Fruit fly (Drosophila melanogaster) whole organism, embryonic: Measurements from ENCODE around the gene CG1092.

Experiments
- Blimp-1 ChIP-seq: fragments of 200-800 bp; sonication (Bioruptor generic); optimal IDR thresholded peaks from 3 replicates; lab custom pipeline; 2018; ENCODE audit warnings: missing biosample characterization, missing genetic modification characterization, mild to moderate bottlenecking, moderate library complexity, missing genetic modification reagents
- CG12219 ChIP-seq: fragments of 200-800 bp; sonication (Bioruptor generic); optimal IDR thresholded peaks from 3 replicates; lab custom pipeline; 2018; ENCODE audit warnings: missing biosample characterization, mild to moderate bottlenecking, missing genetic modification characterization
- CG12299 ChIP-seq: fragments of 200-800 bp; sonication (Bioruptor generic); optimal IDR thresholded peaks from 2 replicates; lab custom pipeline; 2018; ENCODE audit warnings: missing biosample characterization, mild to moderate bottlenecking, missing genetic modification characterization
- CG12659 ChIP-seq: fragments of 200-800 bp; sonication (Bioruptor generic); optimal IDR thresholded peaks from 3 replicates; lab custom pipeline; 2017; ENCODE audit warnings: mild to moderate bottlenecking, missing biosample characterization, missing genetic modification reagents, missing genetic modification characterization
- CG12769 ChIP-seq: fragments of 200-800 bp; sonication (Bioruptor generic); optimal IDR thresholded peaks from 2 replicates; lab custom pipeline; 2019; ENCODE audit warnings: missing biosample characterization, mild to moderate bottlenecking, missing genetic modification characterization, moderate library complexity
- CG13287 ChIP-seq: fragments of 200-800 bp; sonication (Bioruptor generic); IDR thresholded peaks from 2 replicates; pipeline ENCODE4 v1.3.6; 2022; ENCODE audit warnings: missing biosample characterization, missing genetic modification characterization; ENCODE audit not compliant: partially characterized antibody
- CG14965 ChIP-seq: fragments of 200-800 bp; sonication (Bioruptor generic); optimal IDR thresholded peaks from 2 replicates; lab custom pipeline; 2016; ENCODE audit warnings: missing biosample characterization, missing genetic modification characterization, borderline replicate concordance
- CG1529 ChIP-seq: fragments of 200-800 bp; sonication (Bioruptor generic); optimal IDR thresholded peaks from 3 replicates; lab custom pipeline; 2018; ENCODE audit warnings: missing biosample characterization, missing genetic modification characterization
- CG1603 ChIP-seq: fragments of 200-800 bp; sonication (Bioruptor generic); optimal IDR thresholded peaks from 2 replicates; lab custom pipeline; 2019; ENCODE audit warnings: missing biosample characterization, mild to moderate bottlenecking, missing genetic modification characterization, moderate library complexity
- CG17385 ChIP-seq: fragments of 200-800 bp; sonication (Bioruptor generic); optimal IDR thresholded peaks from 3 replicates; lab custom pipeline; 2018; ENCODE audit warnings: missing biosample characterization, mild to moderate bottlenecking, missing genetic modification characterization
- CG17612 ChIP-seq: fragments of 200-800 bp; sonication (Bioruptor generic); IDR thresholded peaks from 2 replicates; pipeline ENCODE4 v1.3.6; 2022; ENCODE audit warnings: missing biosample characterization, missing genetic modification characterization
- CG18262 ChIP-seq: fragments of 200-800 bp; optimal IDR thresholded peaks from 3 replicates; lab custom pipeline; 2019; ENCODE audit warnings: missing biosample characterization, mild to moderate bottlenecking, missing genetic modification characterization, moderate library complexity
- CG18619 ChIP-seq: fragments of 200-800 bp; sonication (Bioruptor generic); optimal IDR thresholded peaks from 3 replicates; lab custom pipeline; 2017; ENCODE audit warnings: missing biosample characterization, mild to moderate bottlenecking, missing genetic modification characterization
- CG2116 ChIP-seq: fragments of 200-800 bp; sonication (Bioruptor generic); optimal IDR thresholded peaks from 3 replicates; lab custom pipeline; 2018; ENCODE audit warnings: missing biosample characterization, mild to moderate bottlenecking, missing genetic modification characterization
- CG2120 ChIP-seq: fragments of 200-800 bp; sonication (Bioruptor generic); optimal IDR thresholded peaks from 3 replicates; lab custom pipeline; 2016; ENCODE audit warnings: missing biosample characterization, missing genetic modification characterization
- CG2129 ChIP-seq: fragments of 200-800 bp; sonication (Bioruptor generic); IDR thresholded peaks from 2 replicates; pipeline ENCODE4 v1.3.6; 2022; ENCODE audit warnings: missing biosample characterization, missing genetic modification characterization; ENCODE audit not compliant: partially characterized antibody
- CG33557 ChIP-seq: fragments of 200-800 bp; sonication (Bioruptor generic); optimal IDR thresholded peaks from 2 replicates; lab custom pipeline; 2019; ENCODE audit warnings: missing biosample characterization, mild to moderate bottlenecking, missing genetic modification characterization, moderate library complexity
- CG5180 ChIP-seq: fragments of 200-800 bp; sonication (Bioruptor generic); optimal IDR thresholded peaks from 3 replicates; lab custom pipeline; 2017; ENCODE audit warnings: missing biosample characterization, missing genetic modification characterization, mild to moderate bottlenecking, moderate library complexity, missing genetic modification reagents
- CG5245 ChIP-seq: fragments of 200-800 bp; sonication (Bioruptor generic); optimal IDR thresholded peaks from 3 replicates; lab custom pipeline; 2016; ENCODE audit warnings: missing biosample characterization, missing genetic modification characterization
- CG6175 ChIP-seq: fragments of 200-800 bp; sonication (Bioruptor generic); IDR thresholded peaks from 3 replicates; pipeline ENCODE4 v1.3.6; 2022; ENCODE audit warnings: missing biosample characterization, missing genetic modification characterization
- CG6683 ChIP-seq: fragments of 200-800 bp; sonication (Bioruptor generic); optimal IDR thresholded peaks from 2 replicates; lab custom pipeline; 2017; ENCODE audit warnings: missing biosample characterization, mild to moderate bottlenecking, missing genetic modification characterization, missing genetic modification reagents
- CG6765 ChIP-seq: fragments of 200-800 bp; sonication (Bioruptor generic); optimal IDR thresholded peaks from 3 replicates; lab custom pipeline; 2017; ENCODE audit warnings: missing biosample characterization, mild to moderate bottlenecking, missing genetic modification characterization
- CG9876 ChIP-seq: fragments of 200-800 bp; sonication (Bioruptor generic); optimal IDR thresholded peaks from 2 replicates; lab custom pipeline; 2016; ENCODE audit warnings: missing biosample characterization, missing genetic modification characterization
- CTCF ChIP-seq: fragments of 200-800 bp; sonication (Bioruptor generic); optimal IDR thresholded peaks from 2 replicates; lab custom pipeline; 2017; ENCODE audit warnings: missing biosample characterization, mild to moderate bottlenecking, missing genetic modification characterization, moderate library complexity
- Elba2 ChIP-seq: fragments of 200-800 bp; sonication (Bioruptor generic); optimal IDR thresholded peaks from 3 replicates; lab custom pipeline; 2016; ENCODE audit warnings: missing biosample characterization, missing genetic modification characterization
- H2.0 ChIP-seq: fragments of 200-800 bp; sonication (Bioruptor generic); IDR thresholded peaks from 2 replicates; pipeline ENCODE4 v1.3.6; 2022; ENCODE audit warnings: missing biosample characterization, missing genetic modification characterization
- HLHmδ ChIP-seq: fragments of 200-800 bp; sonication (Bioruptor generic); optimal IDR thresholded peaks from 2 replicates; lab custom pipeline; 2018; ENCODE audit warnings: missing biosample characterization, mild to moderate bottlenecking, missing genetic modification characterization, moderate library complexity
- MBD-R2 ChIP-seq: fragments of 200-800 bp; sonication (Bioruptor generic); IDR thresholded peaks from 2 replicates; pipeline ENCODE4 v1.3.6; 2022; ENCODE audit warnings: missing biosample characterization, missing genetic modification characterization
- Mad ChIP-seq: fragments of 200-800 bp; sonication (Bioruptor generic); optimal IDR thresholded peaks from 2 replicates; lab custom pipeline; 2016; ENCODE audit warnings: missing biosample characterization, missing genetic modification characterization
- NFAT ChIP-seq: fragments of 200-800 bp; sonication (Bioruptor generic); IDR thresholded peaks from 2 replicates; pipeline ENCODE4 v1.3.6; 2022; ENCODE audit warnings: missing biosample characterization, missing genetic modification characterization
- Nf-YC ChIP-seq: fragments of 200-800 bp; optimal IDR thresholded peaks from 3 replicates; lab custom pipeline; 2019; ENCODE audit warnings: missing biosample characterization, mild to moderate bottlenecking, missing genetic modification characterization, moderate library complexity
- Pdp1 ChIP-seq, 2 experiments: fragments of 200-800 bp; sonication (Bioruptor generic); optimal IDR thresholded peaks; 3 replicates each; lab custom pipeline; 2016; ENCODE audit warnings: missing biosample characterization in 2 of 2, missing genetic modification characterization in 2 of 2, mild to moderate bottlenecking in 1 of 2, moderate library complexity in 1 of 2
- al ChIP-seq: fragments of 200-800 bp; sonication (Bioruptor generic); IDR thresholded peaks from 2 replicates; pipeline ENCODE4 v1.3.6; 2022; ENCODE audit warnings: missing biosample characterization, missing genetic modification characterization
- crc ChIP-seq: fragments of 200-800 bp; sonication (Bioruptor generic); optimal IDR thresholded peaks from 2 replicates; lab custom pipeline; 2016; ENCODE audit warnings: missing biosample characterization, missing genetic modification characterization
- crp ChIP-seq, 2 experiments: fragments of 200-800 bp; sonication (Bioruptor generic); optimal IDR thresholded peaks; 2 replicates in 1 of 2; 3 replicates in 1 of 2; lab custom pipeline; 2017; ENCODE audit warnings: missing biosample characterization in 2 of 2, missing genetic modification characterization in 2 of 2, mild to moderate bottlenecking in 1 of 2, moderate library complexity in 1 of 2
- dati ChIP-seq: fragments of 200-800 bp; sonication (Bioruptor generic); IDR thresholded peaks from 2 replicates; pipeline ENCODE4 v1.3.6; 2022; ENCODE audit warnings: missing biosample characterization, missing genetic modification characterization
- dmrt11E ChIP-seq: fragments of 200-800 bp; sonication (Bioruptor generic); optimal IDR thresholded peaks from 3 replicates; lab custom pipeline; 2018; ENCODE audit warnings: missing biosample characterization, mild to moderate bottlenecking, missing genetic modification characterization, moderate library complexity
- fd3F ChIP-seq: fragments of 200-800 bp; sonication (Bioruptor generic); optimal IDR thresholded peaks from 2 replicates; lab custom pipeline; 2018; ENCODE audit warnings: missing biosample characterization, mild to moderate bottlenecking, missing genetic modification characterization, moderate library complexity
- gcm ChIP-seq: fragments of 200-800 bp; sonication (Bioruptor generic); optimal IDR thresholded peaks from 2 replicates; lab custom pipeline; 2019; ENCODE audit warnings: missing biosample characterization, mild to moderate bottlenecking, missing genetic modification characterization, moderate library complexity
- gsb ChIP-seq: fragments of 200-800 bp; sonication (Bioruptor generic); IDR thresholded peaks from 2 replicates; pipeline ENCODE4 v1.3.6; 2022; ENCODE audit warnings: missing biosample characterization, missing genetic modification characterization
- hbn ChIP-seq: fragments of 200-800 bp; sonication (Bioruptor generic); IDR thresholded peaks from 2 replicates; pipeline ENCODE4 v1.3.6; 2022; ENCODE audit warnings: missing biosample characterization, missing genetic modification characterization; ENCODE audit not compliant: partially characterized antibody
- lbe ChIP-seq: fragments of 200-800 bp; sonication (Bioruptor generic); optimal IDR thresholded peaks from 2 replicates; lab custom pipeline; 2016; ENCODE audit warnings: missing biosample characterization, mild to moderate bottlenecking, missing genetic modification characterization
- lov ChIP-seq, 2 experiments: fragments of 200-800 bp in 1 of 2; fragments of >200 bp in 1 of 2; sonication (Bioruptor generic) in 1 of 2; IDR thresholded peaks in 1 of 2; optimal IDR thresholded peaks in 1 of 2; 2 replicates in 1 of 2; 3 replicates in 1 of 2; pipeline versions ENCODE4 v1.3.6 to Lab custom; 2017 to 2022; ENCODE audit warnings: missing biosample characterization in 1 of 2, missing genetic modification characterization in 1 of 2
- odd ChIP-seq: fragments of 200-800 bp; sonication (Bioruptor generic); optimal IDR thresholded peaks from 2 replicates; lab custom pipeline; 2017; ENCODE audit warnings: missing biosample characterization, mild to moderate bottlenecking, missing genetic modification characterization
- shn ChIP-seq: fragments of 200-800 bp; sonication (Bioruptor generic); optimal IDR thresholded peaks from 3 replicates; lab custom pipeline; 2016; ENCODE audit warnings: missing biosample characterization, missing genetic modification characterization
- sima ChIP-seq: fragments of 200-800 bp; sonication (Bioruptor generic); optimal IDR thresholded peaks from 2 replicates; lab custom pipeline; 2016; ENCODE audit warnings: missing biosample characterization, missing genetic modification characterization
- slbo ChIP-seq: fragments of 200-800 bp; sonication (Bioruptor generic); IDR thresholded peaks from 2 replicates; pipeline ENCODE4 v1.3.6; 2022; ENCODE audit warnings: missing biosample characterization, missing genetic modification characterization
- sr ChIP-seq: fragments of 200-800 bp; sonication (Bioruptor generic); IDR thresholded peaks from 3 replicates; pipeline ENCODE4 v1.3.6; 2022; ENCODE audit warnings: missing biosample characterization, missing genetic modification characterization
- tap ChIP-seq: fragments of 200-800 bp; optimal IDR thresholded peaks from 3 replicates; lab custom pipeline; 2019; ENCODE audit warnings: missing biosample characterization, mild to moderate bottlenecking, missing genetic modification characterization, moderate library complexity
- wek ChIP-seq: fragments of 200-800 bp; sonication (Bioruptor generic); optimal IDR thresholded peaks from 3 replicates; lab custom pipeline; 2018; ENCODE audit warnings: missing biosample characterization, mild to moderate bottlenecking, missing genetic modification characterization, moderate library complexity

The CG1092 gene

dm6 chr3R:4220780-4221179 lies 45.8 kb upstream of the CG1092 start (continued):
- no peak for TF ChIP-seq CG12769
- no peak for TF ChIP-seq Elba2 (GFP tag; lab: Kevin White, UChicago)
- TF ChIP-seq CG18262 (tag; lab: Kevin White, UChicago): no peak
- TF ChIP-seq CG17612 (GFP tag; lab: Robert Waterston, UW): no peak
- peak; percentile 95 for TF ChIP-seq hbn
- peak; percentile 31 for TF ChIP-seq Mad (GFP tag; lab: Kevin White, UChicago)
- TF ChIP-seq crp (GFP tag; optimal IDR thresholded peaks at IDR 0.05; lab: Kevin White, UChicago): peak in 1 of 2 experiments; percentile 9
- TF ChIP-seq CG12219 (GFP tag; lab: Kevin White, UChicago): no peak
- TF ChIP-seq fd3F (GFP tag; lab: Kevin White, UChicago): no peak
- TF ChIP-seq lov (optimal IDR thresholded peaks at IDR 0.05; lab: Kevin White, UChicago): no peak
- no peak for TF ChIP-seq lov (GFP tag; IDR thresholded peaks at IDR 0.05; lab: Robert Waterston, UW)
- no peak for TF ChIP-seq wek
- TF ChIP-seq CG1603 (tag; lab: Kevin White, UChicago): peak; percentile 78
- no peak for TF ChIP-seq dmrt11E (tag; lab: Kevin White, UChicago)
- TF ChIP-seq CG12299 (tag; lab: Kevin White, UChicago): peak; percentile 32
- TF ChIP-seq CG33557 (GFP tag; lab: Kevin White, UChicago): no peak
- no peak for TF ChIP-seq CG18619 (GFP tag; lab: Kevin White, UChicago)
- TF ChIP-seq odd (GFP tag; lab: Kevin White, UChicago): no peak
- peak; percentile 35 for TF ChIP-seq shn (GFP tag; lab: Kevin White, UChicago)
- peak; percentile 99 for TF ChIP-seq CG13287 (GFP tag; lab: Robert Waterston, UW)
- TF ChIP-seq HLHmδ: no peak
- TF ChIP-seq CG17385 (GFP tag; lab: Kevin White, UChicago): no peak
- no peak for TF ChIP-seq CG5245 (GFP tag; lab: Kevin White, UChicago)
- peak; percentile 86 for TF ChIP-seq CG2116 (GFP tag; lab: Kevin White, UChicago)
- no peak for TF ChIP-seq CG6683 (GFP tag; lab: Kevin White, UChicago)
- peak; percentile 64 for TF ChIP-seq CG2120 (GFP tag; lab: Kevin White, UChicago)
- peak; percentile 53 for TF ChIP-seq NFAT (GFP tag; lab: Robert Waterston, UW)
- TF ChIP-seq CG9876 (GFP tag; lab: Kevin White, UChicago): peak; percentile 8
- peak; percentile 93 for TF ChIP-seq MBD-R2
- peak; percentile 60 for TF ChIP-seq slbo (GFP tag; lab: Robert Waterston, UW)
- peak; percentile 68 for TF ChIP-seq CTCF (GFP tag; lab: Kevin White, UChicago)
- no peak for TF ChIP-seq CG6175 (GFP tag; lab: Robert Waterston, UW)
- 0 out of 2 replicates have a peak, but pooled peaks have one; percentile 23 for TF ChIP-seq H2.0 (GFP tag; lab: Robert Waterston, UW)
- no peak for TF ChIP-seq gcm (GFP tag; lab: Kevin White, UChicago)
- peak; percentile 72 for TF ChIP-seq CG12659 (GFP tag; lab: Kevin White, UChicago)
- TF ChIP-seq CG2129: peak; percentile 92
- no peak for TF ChIP-seq CG6765
- TF ChIP-seq crc: no peak
- no peak for TF ChIP-seq sr (GFP tag; lab: Robert Waterston, UW)
- TF ChIP-seq CG1529 (GFP tag; lab: Kevin White, UChicago): no peak
- TF ChIP-seq lbe: no peak
- peak in 1 of 2 experiments; percentile 33 for TF ChIP-seq Pdp1 (GFP tag; optimal IDR thresholded peaks at IDR 0.05; lab: Kevin White, UChicago)
- TF ChIP-seq CG5180: no peak
- TF ChIP-seq CG14965 (GFP tag; lab: Kevin White, UChicago): no peak
- 0 out of 2 replicates have a peak, but pooled peaks have one; percentile 10 for TF ChIP-seq al (GFP tag; lab: Robert Waterston, UW)
- no peak for TF ChIP-seq dati
- peak; percentile 46 for TF ChIP-seq Nf-YC (tag; lab: Kevin White, UChicago)
- TF ChIP-seq tap (tag; lab: Kevin White, UChicago): no peak
- TF ChIP-seq Blimp-1 (GFP tag; lab: Kevin White, UChicago): no peak
- TF ChIP-seq sima (GFP tag; lab: Kevin White, UChicago): no peak
- TF ChIP-seq gsb: no peak
